Worm (Caenorhabditis elegans) whole organism, young adult: Measurements from ENCODE around the gene F17E9.2.
A peak's percentile ranks its signal among the peaks of the same experiment; 100 is the strongest.

Experiments used
- C06A6.2 ChIP-seq: fragments of 200-800 bp; sonication (Bioruptor generic); conservative IDR thresholded peaks from 2 replicates; pipeline ENCODE4 v1.3.6; 2022; ENCODE audit warnings: missing genetic modification characterization, missing compliant biosample characterization
- C17E4.6 ChIP-seq: fragments of 200-800 bp; sonication (Bioruptor generic); IDR thresholded peaks from 2 replicates; pipeline ENCODE4 v1.3.6; 2022; ENCODE audit warnings: missing genetic modification reagents, missing genetic modification characterization, missing compliant biosample characterization
- D2030.7 ChIP-seq: fragments of 200-800 bp; sonication (Bioruptor generic); IDR thresholded peaks from 2 replicates; pipeline ENCODE4 v1.3.6; 2022; ENCODE audit warnings: missing genetic modification reagents, missing genetic modification characterization, missing compliant biosample characterization
- F49E8.2 ChIP-seq: sonication (generic microtip); optimal IDR thresholded peaks from 3 replicates; lab custom pipeline; 2017; ENCODE audit warnings: missing genetic modification characterization, mild to moderate bottlenecking, missing compliant biosample characterization, antibody characterized with exemption, moderate library complexity; ENCODE audit not compliant: insufficient read depth
- F52B5.7 ChIP-seq: sonication (generic microtip); optimal IDR thresholded peaks from 2 replicates; lab custom pipeline; 2016; ENCODE audit warnings: mild to moderate bottlenecking, missing genetic modification characterization, missing compliant biosample characterization
- Y53F4B.3 ChIP-seq: fragments of 200-800 bp; sonication (Bioruptor generic); IDR thresholded peaks from 2 replicates; pipeline ENCODE4 v1.3.6; 2022; ENCODE audit warnings: missing genetic modification reagents, missing genetic modification characterization, missing compliant biosample characterization
- Y53G8AR.9 ChIP-seq: fragments of 200-800 bp; sonication (Bioruptor generic); conservative IDR thresholded peaks from 2 replicates; pipeline ENCODE4 v1.3.6; 2022; ENCODE audit warnings: missing genetic modification reagents, missing genetic modification characterization, missing compliant biosample characterization
- Y56A3A.18 ChIP-seq: fragments of 200-800 bp; sonication (Bioruptor generic); IDR thresholded peaks from 2 replicates; pipeline ENCODE4 v1.3.6; 2022; ENCODE audit warnings: missing genetic modification reagents, missing genetic modification characterization, missing compliant biosample characterization
- Y95B8A.8 ChIP-seq: fragments of 200-800 bp; sonication (Bioruptor generic); IDR thresholded peaks from 2 replicates; pipeline ENCODE4 v1.3.6; 2022; ENCODE audit warnings: missing genetic modification reagents, missing genetic modification characterization, missing compliant biosample characterization
- ZK185.1 ChIP-seq: sonication (generic microtip); optimal IDR thresholded peaks from 2 replicates; lab custom pipeline; 2016; ENCODE audit warnings: mild to moderate bottlenecking, missing genetic modification characterization, missing compliant biosample characterization; ENCODE audit not compliant: poor library complexity, severe bottlenecking
- aptf-2 ChIP-seq: fragments of 200-800 bp; sonication (Bioruptor generic); conservative IDR thresholded peaks from 2 replicates; pipeline ENCODE4 v1.3.6; 2022; ENCODE audit warnings: missing genetic modification reagents, missing genetic modification characterization, missing compliant biosample characterization
- athp-1 ChIP-seq: sonication (generic microtip); optimal IDR thresholded peaks from 2 replicates; lab custom pipeline; 2017; ENCODE audit warnings: mild to moderate bottlenecking, missing genetic modification characterization, missing compliant biosample characterization
- attf-3 ChIP-seq: fragments of 200-800 bp; sonication (Bioruptor generic); conservative IDR thresholded peaks from 2 replicates; pipeline ENCODE4 v1.3.6; 2022; ENCODE audit warnings: missing genetic modification reagents, missing genetic modification characterization, missing compliant biosample characterization
- attf-6 ChIP-seq: fragments of 200-800 bp; sonication (Bioruptor generic); IDR thresholded peaks from 2 replicates; pipeline ENCODE4 v1.3.6; 2022; ENCODE audit warnings: missing genetic modification reagents, missing genetic modification characterization, missing compliant biosample characterization
- bed-1 ChIP-seq: fragments of 200-800 bp; sonication (Bioruptor generic); IDR thresholded peaks from 2 replicates; pipeline ENCODE4 v1.3.6; 2022; ENCODE audit warnings: missing genetic modification reagents, missing genetic modification characterization, missing compliant biosample characterization
- cebp-1 ChIP-seq, 2 experiments: fragments of 200-800 bp in 1 of 2; sonication (Bioruptor generic) in 1 of 2; sonication (generic microtip) in 1 of 2; IDR thresholded peaks in 1 of 2; optimal IDR thresholded peaks in 1 of 2; 2 replicates each; pipeline versions ENCODE4 v1.3.6 to Lab custom; 2017 to 2022; ENCODE audit warnings: missing compliant biosample characterization in 2 of 2, missing genetic modification characterization in 2 of 2, mild to moderate bottlenecking in 1 of 2, missing genetic modification reagents in 1 of 2, moderate library complexity in 1 of 2
- cebp-2 ChIP-seq: fragments of 200-800 bp; sonication (Bioruptor generic); IDR thresholded peaks from 2 replicates; pipeline ENCODE4 v1.3.6; 2022; ENCODE audit warnings: missing genetic modification characterization, missing compliant biosample characterization
- ceh-58 ChIP-seq: fragments of 200-800 bp; sonication (Bioruptor generic); IDR thresholded peaks from 2 replicates; pipeline ENCODE4 v1.3.6; 2022; ENCODE audit warnings: missing genetic modification characterization, missing compliant biosample characterization
- ceh-79 ChIP-seq: sonication (generic microtip); optimal IDR thresholded peaks from 2 replicates; lab custom pipeline; 2017; ENCODE audit warnings: mild to moderate bottlenecking, missing genetic modification characterization, missing compliant biosample characterization
- egl-44 ChIP-seq: fragments of 200-800 bp; sonication (Bioruptor generic); IDR thresholded peaks from 2 replicates; pipeline ENCODE4 v1.3.6; 2022; ENCODE audit warnings: missing genetic modification reagents, missing genetic modification characterization, missing compliant biosample characterization
- ekl-4 ChIP-seq: fragments of 200-800 bp; sonication (Bioruptor generic); IDR thresholded peaks from 2 replicates; pipeline ENCODE4 v1.3.6; 2022; ENCODE audit warnings: missing genetic modification reagents, missing genetic modification characterization, missing compliant biosample characterization
- hlh-12 ChIP-seq: sonication (generic microtip); optimal IDR thresholded peaks from 2 replicates; lab custom pipeline; 2016; ENCODE audit warnings: missing genetic modification characterization, missing compliant biosample characterization
- lin-35 ChIP-seq, 3 experiments: fragments of 150-350 bp in 2 of 3; sonication (generic microtip) in 1 of 3; optimal IDR thresholded peaks; 2 replicates each; lab custom pipeline; 2014 to 2018; ENCODE audit warnings: missing biosample characterization in 3 of 3, missing genetic modification characterization in 3 of 3, missing genetic modification reagents in 3 of 3
- lsl-1 ChIP-seq: fragments of 200-800 bp; sonication (Bioruptor generic); optimal IDR thresholded peaks from 2 replicates; lab custom pipeline; 2018; ENCODE audit warnings: mild to moderate bottlenecking, missing genetic modification characterization, moderate library complexity, missing compliant biosample characterization
- lsy-27 ChIP-seq: sonication (generic microtip); optimal IDR thresholded peaks from 2 replicates; lab custom pipeline; 2017; ENCODE audit warnings: missing genetic modification characterization, mild to moderate bottlenecking, missing compliant biosample characterization, antibody characterized with exemption, missing genotype, borderline replicate concordance; ENCODE audit not compliant: insufficient read depth
- madf-8 ChIP-seq: fragments of 200-800 bp; sonication (Bioruptor generic); conservative IDR thresholded peaks from 2 replicates; pipeline ENCODE4 v1.3.6; 2022; ENCODE audit warnings: missing genetic modification reagents, missing genetic modification characterization, missing compliant biosample characterization
- mel-28 ChIP-seq: sonication (generic microtip); optimal IDR thresholded peaks from 2 replicates; lab custom pipeline; 2016; ENCODE audit warnings: borderline replicate concordance, mild to moderate bottlenecking, missing genetic modification characterization, missing compliant biosample characterization
- mes-4 ChIP-seq: sonication (generic microtip); optimal IDR thresholded peaks from 2 replicates; lab custom pipeline; 2016; ENCODE audit warnings: missing genotype, missing genetic modification characterization, missing compliant biosample characterization
- mxl-1 ChIP-seq: sonication (generic microtip); optimal IDR thresholded peaks from 2 replicates; lab custom pipeline; 2016; ENCODE audit warnings: missing genetic modification characterization, missing compliant biosample characterization
- nfya-2 ChIP-seq: fragments of 200-800 bp; sonication (Bioruptor generic); IDR thresholded peaks from 2 replicates; pipeline ENCODE4 v1.3.6; 2022; ENCODE audit warnings: missing genetic modification reagents, missing genetic modification characterization, missing compliant biosample characterization
- nfyb-1 ChIP-seq: fragments of 200-800 bp; sonication (Bioruptor generic); IDR thresholded peaks from 2 replicates; pipeline ENCODE4 v1.3.6; 2022; ENCODE audit warnings: missing genetic modification reagents, missing genetic modification characterization, missing compliant biosample characterization
- nhr-179 ChIP-seq: sonication (generic microtip); optimal IDR thresholded peaks from 2 replicates; lab custom pipeline; 2016; ENCODE audit warnings: mild to moderate bottlenecking, missing genetic modification characterization, missing compliant biosample characterization
- nhr-80 ChIP-seq: sonication (generic microtip); optimal IDR thresholded peaks from 2 replicates; lab custom pipeline; 2016; ENCODE audit warnings: missing genetic modification characterization, missing compliant biosample characterization
- nhr-90 ChIP-seq: sonication (generic microtip); optimal IDR thresholded peaks from 2 replicates; lab custom pipeline; 2016; ENCODE audit warnings: missing genotype, mild to moderate bottlenecking, missing genetic modification characterization, missing compliant biosample characterization
- pbrm-1 ChIP-seq: fragments of 200-800 bp; sonication (Bioruptor generic); IDR thresholded peaks from 2 replicates; pipeline ENCODE4 v1.3.6; 2022; ENCODE audit warnings: missing genetic modification reagents, missing genetic modification characterization, missing compliant biosample characterization
- rcor-1 ChIP-seq: fragments of 200-800 bp; sonication (Bioruptor generic); IDR thresholded peaks from 2 replicates; pipeline ENCODE4 v1.3.6; 2022; ENCODE audit warnings: missing genetic modification reagents, missing genetic modification characterization, missing compliant biosample characterization
- repo-1 ChIP-seq: sonication (generic microtip); optimal IDR thresholded peaks from 2 replicates; lab custom pipeline; 2017; ENCODE audit warnings: mild to moderate bottlenecking, missing genetic modification characterization, missing compliant biosample characterization
- rpc-1 ChIP-seq, 2 experiments: fragments of 150-350 bp in 1 of 2; sonication (generic microtip) in 1 of 2; optimal IDR thresholded peaks; 2 replicates each; lab custom pipeline; 2014 to 2018; ENCODE audit warnings: missing biosample characterization in 1 of 2, missing genetic modification characterization in 1 of 2, missing genetic modification reagents in 1 of 2, missing genotype in 1 of 2
- snpc-4 ChIP-seq, 5 experiments: fragments of 150-350 bp in 1 of 5; sonication (generic microtip) in 4 of 5; optimal IDR thresholded peaks; 2 replicates each; lab custom pipeline; 2014 to 2018; ENCODE audit warnings: missing genetic modification characterization in 5 of 5, missing biosample characterization in 3 of 5, antibody characterized with exemption in 2 of 5, mild to moderate bottlenecking in 2 of 5, missing compliant biosample characterization in 2 of 5, missing genotype in 2 of 5, moderate library complexity in 2 of 5, missing genetic modification reagents in 1 of 5
- tbp1 ChIP-seq: fragments of 200-800 bp; sonication (Bioruptor generic); optimal IDR thresholded peaks from 2 replicates; lab custom pipeline; 2018; ENCODE audit warnings: mild to moderate bottlenecking, missing genetic modification characterization, missing compliant biosample characterization
- unc-130 ChIP-seq: sonication (generic microtip); optimal IDR thresholded peaks from 2 replicates; lab custom pipeline; 2016; ENCODE audit warnings: missing genetic modification reagents, missing genetic modification characterization, missing compliant biosample characterization
- unc-62 ChIP-seq: fragments of 150-350 bp; optimal IDR thresholded peaks from 2 replicates; lab custom pipeline; 2014; ENCODE audit warnings: missing biosample characterization, missing genetic modification reagents, missing genetic modification characterization
- zim-3 ChIP-seq: sonication (generic microtip); optimal IDR thresholded peaks from 2 replicates; lab custom pipeline; 2017; ENCODE audit warnings: mild to moderate bottlenecking, missing genetic modification characterization, moderate library complexity, missing compliant biosample characterization
- ztf-18 ChIP-seq: sonication (generic microtip); optimal IDR thresholded peaks from 2 replicates; lab custom pipeline; 2016; ENCODE audit warnings: missing genotype, mild to moderate bottlenecking, missing genetic modification characterization, missing compliant biosample characterization
- ztf-25 ChIP-seq: fragments of 200-800 bp; sonication (Bioruptor generic); IDR thresholded peaks from 2 replicates; pipeline ENCODE4 v1.3.6; 2022; ENCODE audit warnings: missing genetic modification reagents, missing genetic modification characterization, missing compliant biosample characterization
- ztf-26 ChIP-seq: sonication (generic microtip); optimal IDR thresholded peaks from 2 replicates; lab custom pipeline; 2017; ENCODE audit warnings: missing genetic modification characterization, missing compliant biosample characterization

F17E9.2 gene

ce11 chrIV:8375381-8375780 lies 19.7 kb downstream of the F17E9.2 start:
- TF ChIP-seq Y53G8AR.9 (GFP tag; lab: Robert Waterston, UW) (peak; percentile 80), madf-8 (GFP tag; lab: Robert Waterston, UW) (0 out of 2 replicates have a peak, but pooled peaks have one; percentile 25), F52B5.7 (peak; percentile 74), C17E4.6 (GFP tag; lab: Robert Waterston, UW) (peak; percentile 43; the same call in 1 of the 2 replicates), rcor-1 (GFP tag; lab: Robert Waterston, UW) (peak; percentile 71), mxl-1 (tag; lab: Kevin White, UChicago) (peak; percentile 76), nfya-2 (GFP tag; lab: Robert Waterston, UW) (no peak), ceh-58 (0 out of 2 replicates have a peak, but pooled peaks have one; percentile 70), C06A6.2 (GFP tag; lab: Robert Waterston, UW) (no peak), nfyb-1 (GFP tag; lab: Robert Waterston, UW) (peak; percentile 83), athp-1 (tag; lab: Kevin White, UChicago) (peak; percentile 80), bed-1 (GFP tag; lab: Robert Waterston, UW) (no peak), D2030.7 (peak; percentile 47; the same call in 1 of the 2 replicates), ztf-18 (tag; lab: Kevin White, UChicago) (peak; percentile 72), Y53F4B.3 (GFP tag; lab: Robert Waterston, UW) (peak; percentile 20; the same call in 1 of the 2 replicates), tbp1 (GFP tag; lab: Kevin White, UChicago) (peak; percentile 89), cebp-2 (no peak), mes-4 (peak; percentile 73), lsl-1 (peak; percentile 44), unc-62 (no peak), egl-44 (peak; percentile 67; the same call in 1 of the 2 replicates), zim-3 (tag; lab: Kevin White, UChicago) (peak; percentile 75), attf-3 (GFP tag; lab: Robert Waterston, UW) (peak; percentile 67), F49E8.2 (tag; lab: Kevin White, UChicago) (peak; percentile 57), nhr-80 (tag; lab: Kevin White, UChicago) (peak; percentile 60), ZK185.1 (tag; lab: Kevin White, UChicago) (peak; percentile 85), lin-35 (GFP tag; optimal IDR thresholded peaks at IDR 0.05; lab: Kevin White, UChicago) (peak in 1 of 3 experiments; percentile 61), snpc-4 (GFP tag; optimal IDR thresholded peaks at IDR 0.05; lab: Kevin White, UChicago) (peak; percentile 86), snpc-4 (tag; optimal IDR thresholded peaks at IDR 0.05; lab: Kevin White, UChicago) (peak in 3 of 4 experiments; percentile 70 to 74 (median 71)), ztf-25 (GFP tag; lab: Robert Waterston, UW) (peak; percentile 44; the same call in 1 of the 2 replicates), nhr-90 (peak; percentile 82), aptf-2 (GFP tag; lab: Robert Waterston, UW) (no peak), ztf-26 (tag; lab: Kevin White, UChicago) (peak; percentile 42), repo-1 (tag; lab: Kevin White, UChicago) (peak; percentile 73), ceh-79 (tag; lab: Kevin White, UChicago) (peak; percentile 56), ekl-4 (GFP tag; lab: Robert Waterston, UW) (peak; percentile 66), Y56A3A.18 (GFP tag; lab: Robert Waterston, UW) (0 out of 2 replicates have a peak, but pooled peaks have one; percentile 35), hlh-12 (tag; lab: Kevin White, UChicago) (peak; percentile 22), mel-28 (no peak), attf-6 (GFP tag; lab: Robert Waterston, UW) (0 out of 2 replicates have a peak, but pooled peaks have one; percentile 16), pbrm-1 (GFP tag; lab: Robert Waterston, UW) (peak; percentile 62; the same call in 1 of the 2 replicates), lsy-27 (tag; lab: Kevin White, UChicago) (peak; percentile 71), nhr-179 (no peak), Y95B8A.8 (GFP tag; lab: Robert Waterston, UW) (peak; percentile 80), rpc-1 (optimal IDR thresholded peaks at IDR 0.05; lab: Kevin White, UChicago) (peak; percentile 87), rpc-1 (tag; optimal IDR thresholded peaks at IDR 0.05; lab: Kevin White, UChicago) (peak; percentile 86), unc-130 (GFP tag; lab: Kevin White, UChicago) (peak; percentile 85), cebp-1 (GFP tag; IDR thresholded peaks at IDR 0.05; lab: Robert Waterston, UW) (0 out of 2 replicates have a peak, but pooled peaks have one; percentile 9), cebp-1 (tag; optimal IDR thresholded peaks at IDR 0.05; lab: Kevin White, UChicago) (peak; percentile 70)
